Worm (Caenorhabditis elegans): ENCODE measurements around the gene T06E8.2.

The T06E8.2 gene

ce11 chrV:10039837-10040236 lies 3.6 kb upstream of the T06E8.2 start (continued):
- TF ChIP-seq ets-5 (GFP tag; IDR thresholded peaks at IDR 0.05) = no peak
- peak; percentile 25 for TF ChIP-seq ceh-8 (GFP tag; optimal IDR thresholded peaks at IDR 0.05)
- no peak for TF ChIP-seq aly-2 (tag; optimal IDR thresholded peaks at IDR 0.05)
- TF ChIP-seq egl-27 (tag; optimal IDR thresholded peaks at IDR 0.05) = peak in 1 of 2 experiments; percentile 34
- peak; percentile 79 for TF ChIP-seq lin-14 (GFP tag; optimal IDR thresholded peaks at IDR 0.05)
- TF ChIP-seq swsn-7 (tag; optimal IDR thresholded peaks at IDR 0.05) = peak; percentile 66
- peak; percentile 78 for TF ChIP-seq nhr-71 (tag; optimal IDR thresholded peaks at IDR 0.05)
- peak; percentile 24 for TF ChIP-seq egl-13 (tag; optimal IDR thresholded peaks at IDR 0.05)
- no peak for TF ChIP-seq tlp-1 (tag; optimal IDR thresholded peaks at IDR 0.05)
- TF ChIP-seq hlh-4 (tag; optimal IDR thresholded peaks at IDR 0.05) = no peak
- no peak for TF ChIP-seq sptf-1 (tag; optimal IDR thresholded peaks at IDR 0.05)
- peak; percentile 78 for TF ChIP-seq mep-1 (tag; optimal IDR thresholded peaks at IDR 0.05)
- no peak for TF ChIP-seq zip-4 (GFP tag; optimal IDR thresholded peaks at IDR 0.05)
- TF ChIP-seq C34B4.2 (tag; optimal IDR thresholded peaks at IDR 0.05) = no peak
- no peak for TF ChIP-seq snpc-4 (tag; optimal IDR thresholded peaks at IDR 0.05)
- no peak for TF ChIP-seq fkh-4 (tag; optimal IDR thresholded peaks at IDR 0.05; ENCODE audit: borderline replicate concordance)
- TF ChIP-seq vab-15 (tag; optimal IDR thresholded peaks at IDR 0.05) = no peak
- no peak for TF ChIP-seq Y116A8C.19 (tag; optimal IDR thresholded peaks at IDR 0.05; ENCODE audit: borderline replicate concordance)
- no peak for TF ChIP-seq pax-3 (tag; optimal IDR thresholded peaks at IDR 0.05)
- TF ChIP-seq nhr-28 (tag; optimal IDR thresholded peaks at IDR 0.05) = no peak
- no peak; the same call in 1 of the 2 replicates for TF ChIP-seq isw-1 (GFP tag; IDR thresholded peaks at IDR 0.05)
- peak in 3 of 6 experiments; percentile 7 to 49 (median 41) for TF ChIP-seq elt-3 (tag; optimal IDR thresholded peaks at IDR 0.05)
- no peak for TF ChIP-seq ceh-63 (GFP tag; optimal IDR thresholded peaks at IDR 0.05)
- no peak for TF ChIP-seq unc-98 (GFP tag; IDR thresholded peaks at IDR 0.05)
- no peak for TF ChIP-seq unc-30 (tag; optimal IDR thresholded peaks at IDR 0.05)
- TF ChIP-seq hlh-17 (GFP tag; optimal IDR thresholded peaks at IDR 0.05; ENCODE audit: borderline replicate concordance) = no peak
- TF ChIP-seq unc-62 (GFP tag; optimal IDR thresholded peaks at IDR 0.05) = no peak
- no peak for TF ChIP-seq C04F5.9 (tag; optimal IDR thresholded peaks at IDR 0.05)
- TF ChIP-seq hpl-2 (GFP tag; optimal IDR thresholded peaks at IDR 0.05) = no peak
- peak; percentile 63 for TF ChIP-seq ztf-4 (tag; optimal IDR thresholded peaks at IDR 0.05)
- peak; percentile 28 for TF ChIP-seq C16A3.4 (tag; optimal IDR thresholded peaks at IDR 0.05)

ce11 chrV:10037040-10037439 lies 827 bp upstream of the T06E8.2 start, which contains the start of gene F57A8.1:
F57A8.1 (plus strand) TSS chrV:10037340.
- no peak for TF ChIP-seq tbx-2 (tag; optimal IDR thresholded peaks at IDR 0.05)
- no peak for TF ChIP-seq lin-14 (GFP tag; optimal IDR thresholded peaks at IDR 0.05)

ce11 chrV:10035586-10035985 lies 627 bp downstream of the T06E8.2 start:
- peak; percentile 31 for TF ChIP-seq ceh-8 (GFP tag; optimal IDR thresholded peaks at IDR 0.05)
- no peak for TF ChIP-seq efl-1 (optimal IDR thresholded peaks at IDR 0.05)
- TF ChIP-seq efl-1 (GFP tag; optimal IDR thresholded peaks at IDR 0.05 in 1 of 2) = peak in 1 of 2 experiments; percentile 89
- no peak for TF ChIP-seq tbx-2 (tag; optimal IDR thresholded peaks at IDR 0.05)
- TF ChIP-seq egl-27 (tag; optimal IDR thresholded peaks at IDR 0.05) = no peak
- peak; percentile 52 for TF ChIP-seq lin-14 (GFP tag; optimal IDR thresholded peaks at IDR 0.05)
- no peak for TF ChIP-seq egl-13 (tag; optimal IDR thresholded peaks at IDR 0.05)
- TF ChIP-seq lsy-2 (tag; optimal IDR thresholded peaks at IDR 0.05) = peak in 1 of 2 experiments; percentile 25
- TF ChIP-seq nhr-85 (tag) = peak; percentile 61
- no peak for TF ChIP-seq ceh-90 (tag; optimal IDR thresholded peaks at IDR 0.05)
- TF ChIP-seq lin-39 (tag; optimal IDR thresholded peaks at IDR 0.05) = no peak
- TF ChIP-seq swsn-7 (tag; optimal IDR thresholded peaks at IDR 0.05) = peak; percentile 15
- no peak for TF ChIP-seq nhr-28 (tag; optimal IDR thresholded peaks at IDR 0.05)
- peak; percentile 96 for TF ChIP-seq blmp-1 (tag; optimal IDR thresholded peaks at IDR 0.05)

Measured in whole organism, L1 larva.